Worm (Caenorhabditis elegans) whole organism, L4/young adult: ENCODE measurements around the gene R02E12.12.

Experiments
- dao-5 ChIP-seq: sonication (generic microtip); optimal IDR thresholded peaks from 2 replicates; lab custom pipeline; 2016; ENCODE audit warnings: missing genotype, missing genetic modification characterization, moderate library complexity, missing compliant biosample characterization
- him-1 ChIP-seq: sonication (generic microtip); optimal IDR thresholded peaks from 2 replicates; lab custom pipeline; 2016; ENCODE audit warnings: missing genotype, missing genetic modification reagents, missing genetic modification characterization, missing compliant biosample characterization

DNA sequence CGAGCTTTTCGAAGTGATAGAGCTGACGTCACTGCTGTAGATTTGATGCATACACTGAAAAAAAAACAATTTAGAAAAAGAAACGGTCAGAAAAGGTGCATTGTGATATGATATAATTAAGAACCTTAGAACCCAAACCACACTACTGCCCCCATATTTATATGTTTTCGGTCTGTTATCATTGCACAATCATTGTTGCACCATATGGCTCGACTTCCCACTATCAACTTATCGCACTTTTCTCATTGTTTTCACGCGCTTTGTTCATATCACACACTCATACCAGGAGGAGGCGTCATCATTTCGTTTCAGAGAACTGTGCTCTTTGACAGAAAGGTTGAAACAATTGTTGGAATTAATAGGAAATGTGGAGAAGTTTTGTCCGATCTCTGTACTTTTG, 5.6 kb downstream of the R02E12.12 start:
- no peak for TF ChIP-seq dao-5 (tag; lab: Kevin White, UChicago)
- no peak for TF ChIP-seq him-1 (tag; lab: Kevin White, UChicago)
